Worm (Caenorhabditis elegans): Measurements from ENCODE around the gene fbxa-160.
"Not testable (repeated sequence)": the region's sequence is repeated elsewhere in the genome, so short reads cannot be mapped to it uniquely, and the experiment has no call there.

fbxa-160 gene

ce11 chrII:1640496-1640895 lies 16.0 kb upstream of the fbxa-160 start, which contains the start of gene srh-72:
Gene srh-72 (minus strand): TSS chrII:1640596.
- TF ChIP-seq unc-62 (GFP tag; optimal IDR thresholded peaks at IDR 0.05) = no peak

- TF ChIP-seq unc-62 (GFP tag; optimal IDR thresholded peaks at IDR 0.05) = not testable (repeated sequence)
These were observed 11.9 kb upstream of the fbxa-160 start, which contains the start of gene srg-20 for ce11 chrII:1636392-1636791. Gene srg-20 (plus strand): TSS chrII:1636692.

ce11 chrII:1635969-1636368 lies 11.5 kb upstream of the fbxa-160 start:
- TF ChIP-seq unc-62 (GFP tag; optimal IDR thresholded peaks at IDR 0.05) = no peak

ce11 chrII:1633490-1633889 lies 9.0 kb upstream of the fbxa-160 start, which contains the start of gene C08E3.1:
Gene C08E3.1 (plus strand): TSS chrII:1633790.
- not testable (repeated sequence) for TF ChIP-seq unc-62 (GFP tag; optimal IDR thresholded peaks at IDR 0.05)

- TF ChIP-seq unc-62 (GFP tag; optimal IDR thresholded peaks at IDR 0.05) = not testable (repeated sequence)
These were observed 7.7 kb upstream of the fbxa-160 start, which contains the start of gene C08E3.13 for ce11 chrII:1632216-1632615. Gene C08E3.13 (minus strand): TSS chrII:1632316.

ce11 chrII:1627783-1628182 lies 3.3 kb upstream of the fbxa-160 start, which contains the start of gene C08E3.15:
Gene C08E3.15 (minus strand): TSS chrII:1627883.
- not testable (repeated sequence) for TF ChIP-seq unc-62 (GFP tag; optimal IDR thresholded peaks at IDR 0.05)

ce11 chrII:1625666-1626065 lies 1.2 kb upstream of the fbxa-160 start, which contains the start of gene C08E3.14:
Gene C08E3.14 (plus strand): TSS chrII:1625966.
- no peak for TF ChIP-seq unc-62 (GFP tag; optimal IDR thresholded peaks at IDR 0.05)

- TF ChIP-seq unc-62 (GFP tag; optimal IDR thresholded peaks at IDR 0.05) = no peak
These were observed 2.7 kb downstream of the fbxa-160 start for ce11 chrII:1621795-1622194.

ce11 chrII:1621180-1621579 lies 3.3 kb downstream of the fbxa-160 start, which contains the start of gene fbxa-158:
Gene fbxa-158 (minus strand): TSS chrII:1621280.
- no peak for TF ChIP-seq unc-62 (GFP tag; optimal IDR thresholded peaks at IDR 0.05)

- TF ChIP-seq unc-62 (GFP tag; optimal IDR thresholded peaks at IDR 0.05) = no peak
These were observed 5.5 kb downstream of the fbxa-160 start, which contains the start of gene fbxa-166 for ce11 chrII:1618948-1619347. Gene fbxa-166 (minus strand): TSS chrII:1619048.

- TF ChIP-seq unc-62 (GFP tag; optimal IDR thresholded peaks at IDR 0.05) = no peak
These were observed 8.1 kb downstream of the fbxa-160 start, which contains the start of gene fbxa-165 for ce11 chrII:1616382-1616781. Gene fbxa-165 (minus strand): TSS chrII:1616482.

ce11 chrII:1613972-1614371 lies 10.5 kb downstream of the fbxa-160 start, which contains the start of gene fbxa-164:
Gene fbxa-164 (minus strand): TSS chrII:1614072.
- TF ChIP-seq unc-62 (GFP tag; optimal IDR thresholded peaks at IDR 0.05) = no peak

ce11 chrII:1610630-1611029 lies 13.8 kb downstream of the fbxa-160 start, which contains the start of gene fbxa-163:
Gene fbxa-163 (minus strand): TSS chrII:1610730.
- no peak for TF ChIP-seq unc-62 (GFP tag; optimal IDR thresholded peaks at IDR 0.05)

- TF ChIP-seq unc-62 (GFP tag; optimal IDR thresholded peaks at IDR 0.05) = no peak
These were observed 15.6 kb downstream of the fbxa-160 start for ce11 chrII:1608915-1609314.

ce11 chrII:1607575-1607974 lies 16.9 kb downstream of the fbxa-160 start:
- TF ChIP-seq unc-62 (GFP tag; optimal IDR thresholded peaks at IDR 0.05) = no peak

ce11 chrII:1606079-1606478 lies 18.4 kb downstream of the fbxa-160 start, which contains the start of gene bath-33:
Gene bath-33 (minus strand): TSS chrII:1606179.
- TF ChIP-seq unc-62 (GFP tag; optimal IDR thresholded peaks at IDR 0.05) = no peak

- no peak for TF ChIP-seq unc-62 (GFP tag; optimal IDR thresholded peaks at IDR 0.05)
These were observed 19.5 kb downstream of the fbxa-160 start for ce11 chrII:1605010-1605409.
